Worm (Caenorhabditis elegans) whole organism, mixed stage, embryonic: Measurements from ENCODE around the gene rps-24.

Source experiments
- lin-13 ChIP-seq: fragments of 150-350 bp; optimal IDR thresholded peaks from 2 replicates; lab custom pipeline; 2014; ENCODE audit warnings: missing biosample characterization, missing genetic modification characterization
- mab-5 ChIP-seq: fragments of 150-350 bp; optimal IDR thresholded peaks from 2 replicates; lab custom pipeline; 2014; ENCODE audit warnings: missing biosample characterization, missing genetic modification characterization
- pha-4 ChIP-seq: fragments of 150-350 bp; optimal IDR thresholded peaks from 2 replicates; lab custom pipeline; 2018; ENCODE audit warnings: missing biosample characterization, missing genetic modification reagents, missing genetic modification characterization
- snpc-4 ChIP-seq: fragments of 150-350 bp; optimal IDR thresholded peaks from 2 replicates; lab custom pipeline; 2014; ENCODE audit warnings: missing biosample characterization, missing genetic modification characterization
- unc-39 ChIP-seq: fragments of 150-350 bp; optimal IDR thresholded peaks from 2 replicates; lab custom pipeline; 2014; ENCODE audit warnings: missing biosample characterization, missing genetic modification characterization
- ztf-11 ChIP-seq: fragments of 150-350 bp; optimal IDR thresholded peaks from 2 replicates; lab custom pipeline; 2014; ENCODE audit warnings: missing biosample characterization, missing genetic modification characterization

DNA sequence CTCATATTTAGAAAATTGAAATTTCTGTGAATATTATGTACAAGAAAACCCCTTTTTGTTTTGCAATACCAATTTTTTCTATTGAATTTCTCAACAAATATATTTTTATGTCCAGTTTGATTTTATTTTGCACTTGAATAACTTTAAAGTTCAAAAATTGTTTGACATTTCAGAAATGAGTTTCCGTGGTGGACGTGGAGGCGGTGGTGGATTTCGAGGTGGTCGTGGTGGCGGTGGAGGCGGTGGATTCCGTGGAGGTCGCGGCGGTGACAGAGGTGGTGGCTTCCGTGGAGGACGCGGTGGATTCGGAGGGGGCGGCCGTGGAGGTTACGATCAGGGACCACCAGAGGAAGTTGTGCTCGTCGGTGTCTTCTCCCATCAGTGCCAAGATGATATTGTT is 40.3 kb downstream of the rps-24 start, which contains the start of gene garr-1:
- TF ChIP-seq ztf-11 (tag; lab: Kevin White, UChicago) = no peak
- no peak for TF ChIP-seq lin-13 (tag; lab: Kevin White, UChicago)
- no peak for TF ChIP-seq mab-5 (tag; lab: Kevin White, UChicago)
- TF ChIP-seq snpc-4 = no peak
- no peak for TF ChIP-seq unc-39 (tag; lab: Kevin White, UChicago)
- no peak for TF ChIP-seq pha-4 (tag; lab: Kevin White, UChicago)
